Worm (Caenorhabditis elegans) whole organism, L4 larva: ENCODE data around the gene nhr-186.

Source experiments
- D1046.2 ChIP-seq: fragments of 200-800 bp; sonication (Bioruptor generic); IDR thresholded peaks from 2 replicates; pipeline ENCODE4 v1.3.6; 2022; ENCODE audit warnings: missing genetic modification characterization, missing compliant biosample characterization
- Y105C5A.15 ChIP-seq: fragments of 200-800 bp; sonication (Bioruptor generic); IDR thresholded peaks from 2 replicates; pipeline ENCODE4 v1.3.6; 2022; ENCODE audit warnings: missing genetic modification characterization, missing compliant biosample characterization
- daf-16 ChIP-seq, 3 experiments: sonication (generic microtip); optimal IDR thresholded peaks; 2 replicates each; lab custom pipeline; 2016 to 2017; ENCODE audit warnings: missing genetic modification characterization in 3 of 3, missing genetic modification reagents in 3 of 3, mild to moderate bottlenecking in 2 of 3, missing compliant biosample characterization in 2 of 3, missing biosample characterization in 1 of 3, moderate library complexity in 1 of 3
- dmd-6 ChIP-seq: fragments of 200-800 bp; sonication (Bioruptor generic); IDR thresholded peaks from 2 replicates; pipeline ENCODE4 v1.3.6; 2022; ENCODE audit warnings: missing genetic modification reagents, missing genetic modification characterization, missing compliant biosample characterization
- dmd-9 ChIP-seq: fragments of 200-800 bp; sonication (Bioruptor generic); IDR thresholded peaks from 2 replicates; pipeline ENCODE4 v1.3.6; 2022; ENCODE audit warnings: missing genetic modification reagents, missing genetic modification characterization, missing compliant biosample characterization
- dpl-1 ChIP-seq: fragments of 150-350 bp; optimal IDR thresholded peaks from 2 replicates; lab custom pipeline; 2014; ENCODE audit warnings: missing biosample characterization, missing genetic modification reagents, missing genetic modification characterization
- hif-1 ChIP-seq, 2 experiments: sonication (generic microtip); optimal IDR thresholded peaks; 2 replicates each; lab custom pipeline; 2016 to 2017; ENCODE audit warnings: missing compliant biosample characterization in 2 of 2, missing genetic modification characterization in 2 of 2, missing genetic modification reagents in 2 of 2, missing genotype in 2 of 2, mild to moderate bottlenecking in 1 of 2
- hlh-11 ChIP-seq: fragments of 200-800 bp; sonication (Bioruptor generic); optimal IDR thresholded peaks from 2 replicates; lab custom pipeline; 2018; ENCODE audit warnings: mild to moderate bottlenecking, missing genetic modification characterization, missing compliant biosample characterization
- mes-2 ChIP-seq: sonication (generic microtip); optimal IDR thresholded peaks from 2 replicates; lab custom pipeline; 2016; ENCODE audit warnings: missing genotype, mild to moderate bottlenecking, missing genetic modification characterization, missing compliant biosample characterization; ENCODE audit not compliant: poor library complexity, severe bottlenecking
- nhr-102 ChIP-seq: sonication (generic microtip); optimal IDR thresholded peaks from 2 replicates; lab custom pipeline; 2016; ENCODE audit warnings: mild to moderate bottlenecking, missing genetic modification characterization, moderate library complexity, missing compliant biosample characterization
- nhr-11 ChIP-seq: fragments of 150-350 bp; optimal IDR thresholded peaks from 2 replicates; lab custom pipeline; 2014; ENCODE audit warnings: missing biosample characterization, missing genetic modification characterization
- nhr-28 ChIP-seq: fragments of 150-350 bp; optimal IDR thresholded peaks from 2 replicates; lab custom pipeline; 2014; ENCODE audit warnings: missing biosample characterization, missing genetic modification characterization
- pha-4 ChIP-seq, 2 experiments: fragments of 150-350 bp in 1 of 2; fragments of 200-800 bp in 1 of 2; sonication (Bioruptor generic) in 1 of 2; IDR thresholded peaks in 1 of 2; optimal IDR thresholded peaks in 1 of 2; 2 replicates each; pipeline versions ENCODE4 v1.3.6 to Lab custom; 2014 to 2022; ENCODE audit warnings: missing genetic modification characterization in 2 of 2, missing genetic modification reagents in 2 of 2, missing biosample characterization in 1 of 2, missing compliant biosample characterization in 1 of 2
- pqm-1 ChIP-seq: sonication (generic microtip); optimal IDR thresholded peaks from 2 replicates; lab custom pipeline; 2017; ENCODE audit warnings: missing biosample characterization, missing genetic modification characterization

Gene nhr-186

DNA sequence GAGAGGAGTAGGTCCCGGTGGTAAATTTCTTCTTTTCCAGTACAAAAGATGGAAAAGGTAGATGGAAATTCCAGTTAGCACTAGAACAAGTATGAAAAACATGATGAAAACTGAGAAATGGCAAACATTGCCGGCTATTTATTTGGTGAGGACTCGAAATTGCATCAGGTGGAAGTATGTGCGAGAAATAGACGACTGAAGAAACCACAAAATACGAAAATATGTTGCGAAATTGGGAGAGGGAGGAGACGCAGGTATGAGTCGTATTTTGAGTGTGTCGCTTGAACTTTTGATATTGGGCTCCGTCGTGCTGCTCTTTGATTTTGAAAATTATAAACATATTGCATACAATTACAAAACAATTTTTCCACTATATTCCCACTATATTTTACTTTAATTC is 51.4 kb downstream of the nhr-186 start, which contains the start of gene cyp-33C8:
TSS of gene cyp-33C8 (minus strand) at position 200 of the 400 bp plus-strand sequence.
- TF ChIP-seq daf-16 (GFP tag; optimal IDR thresholded peaks at IDR 0.05; lab: Kevin White, UChicago), result no peak
- TF ChIP-seq daf-16 (tag; optimal IDR thresholded peaks at IDR 0.05; lab: Kevin White, UChicago), result peak; percentile 70
- TF ChIP-seq nhr-11 (tag; lab: Kevin White, UChicago), result peak; percentile 63
- TF ChIP-seq Y105C5A.15 (GFP tag; lab: Robert Waterston, UW), result no peak
- peak; percentile 31 for TF ChIP-seq nhr-102 (tag; lab: Kevin White, UChicago)
- no peak for TF ChIP-seq D1046.2
- TF ChIP-seq dmd-6, result peak; percentile 49
- TF ChIP-seq pha-4 (GFP tag; IDR thresholded peaks at IDR 0.05; lab: Robert Waterston, UW), result no peak
- peak; percentile 6 for TF ChIP-seq pha-4 (tag; optimal IDR thresholded peaks at IDR 0.05; lab: Kevin White, UChicago)
- peak; percentile 31 for TF ChIP-seq hlh-11 (tag; lab: Kevin White, UChicago)
- peak; percentile 95 for TF ChIP-seq nhr-28 (tag; lab: Kevin White, UChicago)
- TF ChIP-seq dmd-9, result no peak
- peak; percentile 8 for TF ChIP-seq pqm-1 (tag; lab: Kevin White, UChicago)
- peak; percentile 16 for TF ChIP-seq dpl-1
- TF ChIP-seq hif-1 (tag; optimal IDR thresholded peaks at IDR 0.05; lab: Kevin White, UChicago), result peak in 1 of 2 experiments; percentile 46
- peak; percentile 23 for TF ChIP-seq mes-2 (tag; lab: Kevin White, UChicago)
